Worm (Caenorhabditis elegans) whole organism, mixed stage, embryonic: ENCODE measurements around the gene B0416.2.

ENCODE experiments used
- M03D4.4 ChIP-seq: sonication (generic microtip); optimal IDR thresholded peaks from 2 replicates; lab custom pipeline; 2017; ENCODE audit warnings: mild to moderate bottlenecking, missing genetic modification characterization, missing compliant biosample characterization
- bed-3 ChIP-seq: fragments of 200-800 bp; sonication (Bioruptor generic); optimal IDR thresholded peaks from 3 replicates; lab custom pipeline; 2018; ENCODE audit warnings: mild to moderate bottlenecking, missing genetic modification characterization, moderate library complexity, missing compliant biosample characterization
- blmp-1 ChIP-seq: fragments of 150-350 bp; optimal IDR thresholded peaks from 2 replicates; lab custom pipeline; 2014; ENCODE audit warnings: missing biosample characterization, missing genetic modification characterization
- ceh-39 ChIP-seq: fragments of 150-350 bp; optimal IDR thresholded peaks from 2 replicates; lab custom pipeline; 2014; ENCODE audit warnings: missing biosample characterization, missing genetic modification characterization
- ceh-43 ChIP-seq: fragments of 200-800 bp; sonication (Bioruptor generic); optimal IDR thresholded peaks from 2 replicates; lab custom pipeline; 2018; ENCODE audit warnings: mild to moderate bottlenecking, missing genetic modification characterization, moderate library complexity, missing compliant biosample characterization
- ceh-83 ChIP-seq: fragments of 200-800 bp; sonication (Bioruptor generic); optimal IDR thresholded peaks from 2 replicates; lab custom pipeline; 2018; ENCODE audit warnings: mild to moderate bottlenecking, missing genetic modification characterization, missing compliant biosample characterization
- ces-1 ChIP-seq: fragments of 150-350 bp; optimal IDR thresholded peaks from 2 replicates; lab custom pipeline; 2014; ENCODE audit warnings: missing biosample characterization, missing genetic modification reagents, missing genetic modification characterization
- cnd-1 ChIP-seq: fragments of 200-800 bp; sonication (Bioruptor generic); optimal IDR thresholded peaks from 2 replicates; lab custom pipeline; 2018; ENCODE audit warnings: mild to moderate bottlenecking, missing genetic modification characterization, missing compliant biosample characterization
- drap-1 ChIP-seq: fragments of 200-800 bp; sonication (Bioruptor generic); optimal IDR thresholded peaks from 3 replicates; lab custom pipeline; 2018; ENCODE audit warnings: mild to moderate bottlenecking, missing genetic modification characterization, missing compliant biosample characterization
- elt-1 ChIP-seq: sonication (generic microtip); optimal IDR thresholded peaks from 2 replicates; lab custom pipeline; 2017; ENCODE audit warnings: missing genetic modification characterization, mild to moderate bottlenecking, missing compliant biosample characterization, antibody characterized with exemption, moderate library complexity, borderline replicate concordance; ENCODE audit not compliant: insufficient read depth
- elt-3 ChIP-seq: fragments of 150-350 bp; optimal IDR thresholded peaks from 2 replicates; lab custom pipeline; 2014; ENCODE audit warnings: missing biosample characterization, missing genetic modification characterization
- flh-1 ChIP-seq: fragments of 200-800 bp; sonication (Bioruptor generic); optimal IDR thresholded peaks from 2 replicates; lab custom pipeline; 2018; ENCODE audit warnings: mild to moderate bottlenecking, missing genetic modification characterization, moderate library complexity, missing compliant biosample characterization
- ham-2 ChIP-seq: fragments of 200-800 bp; sonication (Bioruptor generic); optimal IDR thresholded peaks from 2 replicates; lab custom pipeline; 2018; ENCODE audit warnings: mild to moderate bottlenecking, missing genetic modification characterization, missing compliant biosample characterization
- hlh-1 ChIP-seq: fragments of 150-350 bp; optimal IDR thresholded peaks from 2 replicates; lab custom pipeline; 2014; ENCODE audit warnings: missing biosample characterization, missing genetic modification reagents, missing genetic modification characterization
- lin-13 ChIP-seq: fragments of 150-350 bp; optimal IDR thresholded peaks from 2 replicates; lab custom pipeline; 2014; ENCODE audit warnings: missing biosample characterization, missing genetic modification characterization
- lin-32 ChIP-seq: fragments of 200-800 bp; sonication (Bioruptor generic); optimal IDR thresholded peaks from 2 replicates; lab custom pipeline; 2018; ENCODE audit warnings: mild to moderate bottlenecking, missing genetic modification characterization, missing compliant biosample characterization
- lsy-2 ChIP-seq: fragments of 150-350 bp; optimal IDR thresholded peaks from 2 replicates; lab custom pipeline; 2014; ENCODE audit warnings: missing biosample characterization, missing genetic modification characterization
- mab-5 ChIP-seq: fragments of 150-350 bp; optimal IDR thresholded peaks from 2 replicates; lab custom pipeline; 2014; ENCODE audit warnings: missing biosample characterization, missing genetic modification characterization
- mep-1 ChIP-seq: fragments of 150-350 bp; optimal IDR thresholded peaks from 2 replicates; lab custom pipeline; 2017; ENCODE audit warnings: missing biosample characterization, missing genetic modification reagents, missing genetic modification characterization, inconsistent platforms
- mls-2 ChIP-seq: sonication (generic microtip); optimal IDR thresholded peaks from 2 replicates; lab custom pipeline; 2016; ENCODE audit warnings: mild to moderate bottlenecking, missing genetic modification characterization, moderate library complexity, missing compliant biosample characterization
- nhr-12 ChIP-seq: fragments of 150-350 bp; optimal IDR thresholded peaks from 2 replicates; lab custom pipeline; 2014; ENCODE audit warnings: missing biosample characterization, missing genetic modification characterization
- nhr-2 ChIP-seq: fragments of 150-350 bp; optimal IDR thresholded peaks from 2 replicates; lab custom pipeline; 2014; ENCODE audit warnings: missing biosample characterization, missing genetic modification characterization
- nhr-237 ChIP-seq: fragments of 150-350 bp; optimal IDR thresholded peaks from 2 replicates; lab custom pipeline; 2014; ENCODE audit warnings: missing biosample characterization, missing genetic modification characterization
- nhr-28 ChIP-seq: fragments of 150-350 bp; optimal IDR thresholded peaks from 2 replicates; lab custom pipeline; 2014; ENCODE audit warnings: missing biosample characterization, missing genetic modification characterization
- nhr-76 ChIP-seq: sonication (generic microtip); optimal IDR thresholded peaks from 2 replicates; lab custom pipeline; 2017; ENCODE audit warnings: missing biosample characterization, missing genetic modification characterization
- pha-4 ChIP-seq: fragments of 150-350 bp; optimal IDR thresholded peaks from 2 replicates; lab custom pipeline; 2018; ENCODE audit warnings: missing biosample characterization, missing genetic modification reagents, missing genetic modification characterization
- sem-2 ChIP-seq: fragments of 200-800 bp; sonication (Bioruptor generic); optimal IDR thresholded peaks from 2 replicates; lab custom pipeline; 2018; ENCODE audit warnings: mild to moderate bottlenecking, missing genetic modification characterization, missing compliant biosample characterization
- snpc-4 ChIP-seq: fragments of 150-350 bp; optimal IDR thresholded peaks from 2 replicates; lab custom pipeline; 2014; ENCODE audit warnings: missing biosample characterization, missing genetic modification characterization
- sptf-1 ChIP-seq: sonication (generic microtip); optimal IDR thresholded peaks from 2 replicates; lab custom pipeline; 2017; ENCODE audit warnings: mild to moderate bottlenecking, missing genetic modification characterization, moderate library complexity, missing compliant biosample characterization
- tbx-8 ChIP-seq: fragments of 200-800 bp; sonication (Bioruptor generic); optimal IDR thresholded peaks from 2 replicates; lab custom pipeline; 2018; ENCODE audit warnings: mild to moderate bottlenecking, missing genetic modification characterization, moderate library complexity, missing compliant biosample characterization
- unc-120 ChIP-seq: sonication (generic microtip); optimal IDR thresholded peaks from 2 replicates; lab custom pipeline; 2017; ENCODE audit warnings: missing genetic modification characterization, missing compliant biosample characterization; ENCODE audit not compliant: poor library complexity, severe bottlenecking
- unc-39 ChIP-seq: fragments of 150-350 bp; optimal IDR thresholded peaks from 2 replicates; lab custom pipeline; 2014; ENCODE audit warnings: missing biosample characterization, missing genetic modification characterization
- unc-62 ChIP-seq: fragments of 150-350 bp; optimal IDR thresholded peaks from 2 replicates; lab custom pipeline; 2014; ENCODE audit warnings: missing biosample characterization, missing genetic modification reagents, missing genetic modification characterization
- zip-8 ChIP-seq: fragments of 150-350 bp; optimal IDR thresholded peaks from 2 replicates; lab custom pipeline; 2014; ENCODE audit warnings: missing biosample characterization, missing genetic modification characterization
- ztf-11 ChIP-seq: fragments of 150-350 bp; optimal IDR thresholded peaks from 2 replicates; lab custom pipeline; 2014; ENCODE audit warnings: missing biosample characterization, missing genetic modification characterization

Gene B0416.2

ce11 chrX:9278653-9279052 lies 20.3 kb upstream of the B0416.2 start, which contains the start of gene B0416.4:
TSS of gene B0416.4 (plus strand) at chrX:9278953.
- no peak for TF ChIP-seq pha-4 (tag; lab: Kevin White, UChicago)
- TF ChIP-seq nhr-28 (tag; lab: Kevin White, UChicago) = no peak
- TF ChIP-seq elt-1 (tag; lab: Kevin White, UChicago) = no peak
- TF ChIP-seq tbx-8 (GFP tag; lab: Kevin White, UChicago) = no peak
- no peak for TF ChIP-seq snpc-4 (tag; lab: Kevin White, UChicago)
- TF ChIP-seq ceh-39 (tag; lab: Kevin White, UChicago) = no peak
- no peak for TF ChIP-seq lin-13 (tag; lab: Kevin White, UChicago)
- TF ChIP-seq bed-3 (GFP tag; lab: Kevin White, UChicago) = no peak
- no peak for TF ChIP-seq ceh-83
- TF ChIP-seq mep-1 (tag; lab: Kevin White, UChicago) = no peak
- no peak for TF ChIP-seq hlh-1
- TF ChIP-seq ztf-11 (tag; lab: Kevin White, UChicago) = no peak
- TF ChIP-seq unc-62 (GFP tag; lab: Kevin White, UChicago) = no peak
- TF ChIP-seq lsy-2 (tag; lab: Kevin White, UChicago) = no peak
- no peak for TF ChIP-seq mls-2 (tag; lab: Kevin White, UChicago)
- TF ChIP-seq zip-8 = no peak

ce11 chrX:9283026-9283425 lies 15.9 kb upstream of the B0416.2 start, which contains the start of gene B0416.11:
TSS of gene B0416.11 (minus strand) at chrX:9283126.
- TF ChIP-seq ztf-11 (tag; lab: Kevin White, UChicago) = no peak
- no peak for TF ChIP-seq snpc-4 (tag; lab: Kevin White, UChicago)
- no peak for TF ChIP-seq mab-5 (tag; lab: Kevin White, UChicago)
- TF ChIP-seq nhr-237 (tag; lab: Kevin White, UChicago) = no peak
- no peak for TF ChIP-seq ceh-39 (tag; lab: Kevin White, UChicago)
- TF ChIP-seq sptf-1 (tag; lab: Kevin White, UChicago) = no peak
- no peak for TF ChIP-seq ceh-83

ce11 chrX:9291345-9291744 lies 7.6 kb upstream of the B0416.2 start, which contains the start of gene B0416.3:
TSS of gene B0416.3 (plus strand) at chrX:9291645.
- TF ChIP-seq ceh-43 (GFP tag; lab: Kevin White, UChicago) (no peak), lin-13 (tag; lab: Kevin White, UChicago) (no peak)

ce11 chrX:9295471-9295870 lies 3.5 kb upstream of the B0416.2 start:
- TF ChIP-seq cnd-1 (tag; lab: Kevin White, UChicago) (no peak), flh-1 (no peak), elt-1 (tag; lab: Kevin White, UChicago) (no peak), ces-1 (GFP tag; lab: Kevin White, UChicago) (no peak), tbx-8 (GFP tag; lab: Kevin White, UChicago) (no peak), lsy-2 (tag; lab: Kevin White, UChicago) (no peak), unc-62 (GFP tag; lab: Kevin White, UChicago) (no peak), mep-1 (tag; lab: Kevin White, UChicago) (no peak), elt-3 (tag; lab: Kevin White, UChicago) (no peak), nhr-12 (tag; lab: Kevin White, UChicago) (no peak)

DNA sequence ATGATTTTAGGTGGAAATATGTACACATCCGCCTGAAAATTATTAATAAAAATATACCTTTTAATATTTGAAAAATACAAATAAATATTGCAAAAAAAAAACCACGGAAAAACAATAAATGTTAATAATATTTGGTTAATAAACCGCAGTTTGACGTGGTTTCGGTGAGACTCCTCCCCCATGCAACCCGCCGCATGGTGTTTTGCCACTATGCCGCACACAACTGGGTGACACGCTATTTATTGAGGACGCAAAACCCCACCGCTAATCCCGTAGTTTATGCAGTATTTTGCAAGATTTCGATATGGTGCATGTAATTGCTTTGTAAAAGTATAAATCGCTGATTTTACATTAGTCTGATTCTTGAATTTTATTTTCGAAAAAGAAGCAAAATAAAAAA lies 2.4 kb upstream of the B0416.2 start, which contains the start of gene gly-13:
gly-13 (minus strand) TSS at position 32 of the 400 bp plus-strand sequence.
- TF ChIP-seq lin-13 (tag; lab: Kevin White, UChicago) (no peak), nhr-76 (tag; lab: Kevin White, UChicago) (peak; percentile 65), ces-1 (GFP tag; lab: Kevin White, UChicago) (peak; percentile 11), zip-8 (no peak), hlh-1 (peak; percentile 29), nhr-2 (no peak), M03D4.4 (tag; lab: Kevin White, UChicago) (no peak), unc-39 (no peak), cnd-1 (tag; lab: Kevin White, UChicago) (peak; percentile 33), flh-1 (peak; percentile 9), bed-3 (GFP tag; lab: Kevin White, UChicago) (peak; percentile 26), mls-2 (tag; lab: Kevin White, UChicago) (peak; percentile 72), tbx-8 (GFP tag; lab: Kevin White, UChicago) (peak; percentile 31), nhr-237 (tag; lab: Kevin White, UChicago) (no peak), ham-2 (GFP tag; lab: Kevin White, UChicago) (peak; percentile 27), elt-1 (tag; lab: Kevin White, UChicago) (no peak), mep-1 (tag; lab: Kevin White, UChicago) (peak; percentile 56), lsy-2 (tag; lab: Kevin White, UChicago) (peak; percentile 41), elt-3 (tag; lab: Kevin White, UChicago) (no peak), mab-5 (tag; lab: Kevin White, UChicago) (no peak), sem-2 (GFP tag; lab: Kevin White, UChicago) (peak; percentile 48), ceh-43 (GFP tag; lab: Kevin White, UChicago) (peak; percentile 56), nhr-12 (tag; lab: Kevin White, UChicago) (no peak), sptf-1 (tag; lab: Kevin White, UChicago) (peak; percentile 87), lin-32 (GFP tag; lab: Kevin White, UChicago) (peak; percentile 35), ztf-11 (tag; lab: Kevin White, UChicago) (peak; percentile 15), ceh-83 (peak; percentile 19), blmp-1 (tag; lab: Kevin White, UChicago) (peak; percentile 10), unc-120 (no peak), drap-1 (GFP tag; lab: Kevin White, UChicago) (no peak), pha-4 (tag; lab: Kevin White, UChicago) (peak; percentile 4), snpc-4 (tag; lab: Kevin White, UChicago) (no peak), unc-62 (GFP tag; lab: Kevin White, UChicago) (no peak), ceh-39 (tag; lab: Kevin White, UChicago) (no peak), nhr-28 (tag; lab: Kevin White, UChicago) (no peak)
